Worm (Caenorhabditis elegans): Measurements from ENCODE around the gene E02H9.3.
"Not testable (repeated sequence)": the region's sequence is repeated elsewhere in the genome, so short reads cannot be mapped to it uniquely, and the experiment has no call there.

The E02H9.3 gene

ce11 chrIII:2499275-2499674 is 40.4 kb downstream of the E02H9.3 start:
- peak; percentile 91 for TF ChIP-seq ceh-45 (GFP tag; IDR thresholded peaks at IDR 0.05)
- TF ChIP-seq sox-2 (GFP tag; IDR thresholded peaks at IDR 0.05), result peak; percentile 71
- TF ChIP-seq unc-3 (GFP tag; conservative IDR thresholded peaks at IDR 0.05), result peak; percentile 98
- not testable (repeated sequence) for TF ChIP-seq unc-3 (tag; optimal IDR thresholded peaks at IDR 0.05)

DNA sequence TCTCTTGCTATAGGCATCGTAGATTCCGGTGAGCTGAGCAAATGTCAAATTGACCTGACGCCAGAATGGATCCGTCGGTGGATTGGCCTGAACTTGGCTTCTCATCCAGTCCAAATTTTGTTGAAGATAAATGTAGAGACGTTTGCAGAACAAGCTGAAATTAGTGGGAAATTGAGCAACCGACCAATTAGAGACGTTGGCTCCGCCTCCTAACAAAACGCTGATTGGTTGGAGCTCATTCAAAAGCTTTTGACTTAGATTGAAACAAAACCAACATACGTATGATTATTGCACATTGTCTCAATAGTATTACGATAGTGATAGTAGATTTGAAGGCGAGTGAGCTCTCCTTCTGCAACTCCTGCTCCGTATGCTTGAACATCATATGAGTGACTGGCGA is 47.6 kb downstream of the E02H9.3 start:
- TF ChIP-seq dmd-4 (tag; optimal IDR thresholded peaks at IDR 0.05; ENCODE audit: borderline replicate concordance) (no peak), nfya-1 (tag; optimal IDR thresholded peaks at IDR 0.05) (peak; percentile 14)

DNA sequence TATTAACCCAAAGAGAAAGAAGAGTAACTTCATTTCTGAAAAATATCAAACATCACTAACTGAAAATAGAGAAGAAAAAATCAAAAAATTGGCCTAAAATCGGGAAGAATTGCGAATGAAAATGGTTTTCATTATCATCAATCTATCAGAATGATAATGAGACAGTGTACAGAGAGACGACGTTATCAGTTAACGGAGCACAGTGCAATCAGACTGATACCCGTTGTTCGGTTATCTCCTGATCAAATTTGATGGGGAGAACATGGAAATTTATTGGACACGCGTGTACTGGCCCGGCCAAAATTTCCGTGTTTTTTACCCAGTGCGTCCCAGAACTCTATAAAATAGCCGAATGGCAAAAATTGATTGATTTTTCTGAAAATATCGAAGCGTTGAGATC is 49.1 kb downstream of the E02H9.3 start, which contains the start of gene Y54F10AM.8:
Gene Y54F10AM.8, minus strand, starts transcription at position 35 of the 400 bp plus-strand sequence.
- TF ChIP-seq pag-3 (tag; optimal IDR thresholded peaks at IDR 0.05; ENCODE audit: borderline replicate concordance) (no peak), elt-2 (tag; optimal IDR thresholded peaks at IDR 0.05) (peak; percentile 99), ceh-34 (tag; optimal IDR thresholded peaks at IDR 0.05) (no peak), fax-1 (tag; optimal IDR thresholded peaks at IDR 0.05) (no peak)

ce11 chrIII:2508518-2508917 is 49.7 kb downstream of the E02H9.3 start, which contains the start of gene Y54F10AM.6:
Gene Y54F10AM.6, plus strand, starts transcription at chrIII:2508818.
- no peak for TF ChIP-seq K02D7.2 (tag; optimal IDR thresholded peaks at IDR 0.05)
- TF ChIP-seq elt-4 (tag; optimal IDR thresholded peaks at IDR 0.05), result no peak
- TF ChIP-seq ceh-6 (GFP tag; optimal IDR thresholded peaks at IDR 0.05), result no peak
- TF ChIP-seq syd-9 (tag; optimal IDR thresholded peaks at IDR 0.05), result no peak
- no peak for TF ChIP-seq sox-2 (GFP tag; IDR thresholded peaks at IDR 0.05)
- no peak for TF ChIP-seq unc-55 (GFP tag; optimal IDR thresholded peaks at IDR 0.05)
- TF ChIP-seq ceh-14 (tag; optimal IDR thresholded peaks at IDR 0.05), result no peak
- TF ChIP-seq hlh-13 (GFP tag; optimal IDR thresholded peaks at IDR 0.05), result no peak
- no peak for TF ChIP-seq sdc-2 (tag; optimal IDR thresholded peaks at IDR 0.05)
- no peak for TF ChIP-seq unc-86 (tag; optimal IDR thresholded peaks at IDR 0.05)
- TF ChIP-seq unc-42 (tag; optimal IDR thresholded peaks at IDR 0.05), result no peak
- TF ChIP-seq ceh-22 (tag; optimal IDR thresholded peaks at IDR 0.05), result no peak
- no peak for TF ChIP-seq ceh-31 (tag; optimal IDR thresholded peaks at IDR 0.05)
- no peak for TF ChIP-seq ceh-34 (tag; optimal IDR thresholded peaks at IDR 0.05)
- no peak for TF ChIP-seq ceh-24 (tag; optimal IDR thresholded peaks at IDR 0.05)
- no peak for TF ChIP-seq pros-1 (tag; optimal IDR thresholded peaks at IDR 0.05)

All from whole organism, late embryonic.